Worm (Caenorhabditis elegans): ENCODE data around the gene cyn-2.

DNA sequence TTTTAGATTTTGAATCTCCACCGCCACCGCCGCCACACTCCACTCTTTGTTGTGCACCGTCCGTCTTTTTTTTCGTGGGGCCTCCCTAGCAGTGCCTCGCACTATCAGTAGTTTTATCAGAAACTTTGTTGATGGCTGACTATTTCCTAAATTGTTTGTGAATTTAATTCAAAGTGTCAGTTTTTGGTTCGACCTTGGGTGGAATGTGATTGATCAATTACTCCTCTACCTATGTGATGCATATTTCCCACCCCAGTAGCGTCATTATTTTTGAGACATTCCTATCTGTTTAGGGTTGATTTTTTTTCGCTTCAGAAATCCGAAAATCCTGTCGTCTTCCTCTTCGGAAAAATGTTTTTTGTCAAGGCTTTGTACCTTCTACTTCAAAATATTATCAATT is 18.2 kb downstream of the cyn-2 start:
- TF ChIP-seq ets-4 (GFP tag; optimal IDR thresholded peaks at IDR 0.05): no peak
- TF ChIP-seq ZK185.1 (tag; optimal IDR thresholded peaks at IDR 0.05; ENCODE audit: poor library complexity, severe bottlenecking): no peak
- TF ChIP-seq ama-1 (optimal IDR thresholded peaks at IDR 0.05): no peak
- TF ChIP-seq ama-1 (GFP tag; optimal IDR thresholded peaks at IDR 0.05): no peak
- TF ChIP-seq zfh-2 (GFP tag; conservative IDR thresholded peaks at IDR 0.05): no peak
- no peak for TF ChIP-seq pbrm-1 (GFP tag; IDR thresholded peaks at IDR 0.05)
- no peak for TF ChIP-seq nfya-1 (tag; optimal IDR thresholded peaks at IDR 0.05; ENCODE audit: borderline replicate concordance, insufficient read depth)
